Fruit fly (Drosophila melanogaster) whole organism, embryonic: ENCODE measurements around the gene rno.
A peak's percentile ranks its signal among the peaks of the same experiment; 100 is the strongest.

Experiments
- CG10209 ChIP-seq: fragments of 200-800 bp; sonication (Bioruptor generic); optimal IDR thresholded peaks from 3 replicates; lab custom pipeline; 2017; ENCODE audit warnings: missing biosample characterization, mild to moderate bottlenecking, missing genetic modification characterization, missing genetic modification reagents
- CG1024 ChIP-seq: fragments of 200-800 bp; sonication (Bioruptor generic); IDR thresholded peaks from 2 replicates; pipeline ENCODE4 v1.3.6; 2022; ENCODE audit warnings: missing biosample characterization, missing genetic modification characterization
- CG10321 ChIP-seq: fragments of 200-800 bp; sonication (Bioruptor generic); IDR thresholded peaks from 2 replicates; pipeline ENCODE4 v1.3.6; 2022; ENCODE audit warnings: missing biosample characterization, missing genetic modification characterization
- CG10366 ChIP-seq: fragments of 200-800 bp; sonication (Bioruptor generic); IDR thresholded peaks from 2 replicates; pipeline ENCODE4 v1.3.6; 2022; ENCODE audit warnings: missing biosample characterization, missing genetic modification characterization
- CG10979 ChIP-seq: fragments of 200-800 bp; sonication (Bioruptor generic); optimal IDR thresholded peaks from 2 replicates; lab custom pipeline; 2018; ENCODE audit warnings: missing biosample characterization, mild to moderate bottlenecking, missing genetic modification characterization, moderate library complexity
- CG11695 ChIP-seq: fragments of 200-800 bp; sonication (Bioruptor generic); IDR thresholded peaks from 3 replicates; pipeline ENCODE4 v1.3.6; 2022; ENCODE audit warnings: missing biosample characterization, missing genetic modification characterization
- CG11723 ChIP-seq: fragments of 200-800 bp; sonication (Bioruptor generic); optimal IDR thresholded peaks from 2 replicates; lab custom pipeline; 2017; ENCODE audit warnings: missing biosample characterization, mild to moderate bottlenecking, missing genetic modification characterization
- CG13287 ChIP-seq: fragments of 200-800 bp; sonication (Bioruptor generic); IDR thresholded peaks from 2 replicates; pipeline ENCODE4 v1.3.6; 2022; ENCODE audit warnings: missing biosample characterization, missing genetic modification characterization; ENCODE audit not compliant: partially characterized antibody
- CG14014 ChIP-seq: fragments of 200-800 bp; sonication (Bioruptor generic); IDR thresholded peaks from 2 replicates; pipeline ENCODE4 v1.3.6; 2022; ENCODE audit warnings: missing biosample characterization, missing genetic modification characterization
- CG15011 ChIP-seq: fragments of 200-800 bp; sonication (Bioruptor generic); optimal IDR thresholded peaks from 3 replicates; lab custom pipeline; 2018; ENCODE audit warnings: missing biosample characterization, mild to moderate bottlenecking, missing genetic modification characterization
- CG1832 ChIP-seq: fragments of 200-800 bp; sonication (Bioruptor generic); optimal IDR thresholded peaks from 2 replicates; lab custom pipeline; 2017; ENCODE audit warnings: missing biosample characterization, mild to moderate bottlenecking, missing genetic modification characterization, inconsistent platforms
- CG4282 ChIP-seq: fragments of 200-800 bp; sonication (Bioruptor generic); optimal IDR thresholded peaks from 2 replicates; lab custom pipeline; 2016; ENCODE audit warnings: missing biosample characterization, missing genetic modification characterization
- CG43689 ChIP-seq: fragments of 200-800 bp; sonication (Bioruptor generic); IDR thresholded peaks from 2 replicates; pipeline ENCODE4 v1.3.6; 2022; ENCODE audit warnings: missing biosample characterization, missing genetic modification characterization
- CG4404 ChIP-seq: fragments of 200-800 bp; sonication (Bioruptor generic); IDR thresholded peaks from 2 replicates; pipeline ENCODE4 v1.3.6; 2022; ENCODE audit warnings: missing biosample characterization, missing genetic modification characterization
- CG6272 ChIP-seq: fragments of 200-800 bp; sonication (Bioruptor generic); IDR thresholded peaks from 2 replicates; pipeline ENCODE4 v1.3.6; 2022; ENCODE audit warnings: missing biosample characterization, missing genetic modification characterization
- CG6854 ChIP-seq: fragments of 200-800 bp; sonication (Bioruptor generic); optimal IDR thresholded peaks from 3 replicates; lab custom pipeline; 2017; ENCODE audit warnings: missing biosample characterization, mild to moderate bottlenecking, missing genetic modification characterization
- CG7372 ChIP-seq: fragments of 200-800 bp; sonication (Bioruptor generic); IDR thresholded peaks from 2 replicates; pipeline ENCODE4 v1.3.6; 2022; ENCODE audit warnings: missing biosample characterization, missing genetic modification characterization
- CG7745 ChIP-seq: fragments of 200-800 bp; sonication (Bioruptor generic); optimal IDR thresholded peaks from 2 replicates; lab custom pipeline; 2018; ENCODE audit warnings: missing biosample characterization, mild to moderate bottlenecking, missing genetic modification characterization, moderate library complexity
- Chrac-16 ChIP-seq: fragments of 200-800 bp; sonication (Bioruptor generic); optimal IDR thresholded peaks from 3 replicates; lab custom pipeline; 2016; ENCODE audit warnings: missing biosample characterization, missing genetic modification characterization
- Deaf1 ChIP-seq: fragments of 200-800 bp; optimal IDR thresholded peaks from 3 replicates; lab custom pipeline; 2019; ENCODE audit warnings: missing biosample characterization, mild to moderate bottlenecking, missing genetic modification characterization, moderate library complexity
- Dek ChIP-seq: fragments of 200-800 bp; sonication (Bioruptor generic); optimal IDR thresholded peaks from 3 replicates; lab custom pipeline; 2019; ENCODE audit warnings: missing biosample characterization, mild to moderate bottlenecking, missing genetic modification characterization, moderate library complexity
- Doc3 ChIP-seq: fragments of 200-800 bp; sonication (Bioruptor generic); IDR thresholded peaks from 3 replicates; pipeline ENCODE4 v1.3.6; 2022; ENCODE audit warnings: missing biosample characterization, missing genetic modification characterization; ENCODE audit not compliant: partially characterized antibody
- Fer2 ChIP-seq: fragments of 200-800 bp; sonication (Bioruptor generic); optimal IDR thresholded peaks from 2 replicates; lab custom pipeline; 2018; ENCODE audit warnings: missing biosample characterization, mild to moderate bottlenecking, missing genetic modification characterization, moderate library complexity
- HLH3B ChIP-seq: fragments of 200-800 bp; sonication (Bioruptor generic); IDR thresholded peaks from 2 replicates; pipeline ENCODE4 v1.3.6; 2022; ENCODE audit warnings: missing biosample characterization, missing genetic modification characterization
- HmgD ChIP-seq: fragments of 200-800 bp; sonication (Bioruptor generic); optimal IDR thresholded peaks from 3 replicates; lab custom pipeline; 2016; ENCODE audit warnings: missing biosample characterization, missing genetic modification characterization
- Hmr ChIP-seq: fragments of 200-800 bp; sonication (Bioruptor generic); optimal IDR thresholded peaks from 3 replicates; lab custom pipeline; 2017; ENCODE audit warnings: mild to moderate bottlenecking, missing biosample characterization, missing genetic modification reagents, missing genetic modification characterization
- Jarid2 ChIP-seq: fragments of 200-800 bp; sonication (Bioruptor generic); optimal IDR thresholded peaks from 3 replicates; lab custom pipeline; 2017; ENCODE audit warnings: mild to moderate bottlenecking, missing biosample characterization, missing genetic modification reagents, missing genetic modification characterization
- Lpt ChIP-seq: fragments of >200 bp; optimal IDR thresholded peaks from 2 replicates; lab custom pipeline; 2018; ENCODE audit warnings: missing biosample characterization, missing genetic modification characterization
- Myb ChIP-seq: fragments of 200-800 bp; sonication (Bioruptor generic); optimal IDR thresholded peaks from 2 replicates; lab custom pipeline; 2016; ENCODE audit warnings: missing biosample characterization, missing genetic modification characterization
- NK7.1 ChIP-seq: fragments of 200-800 bp; sonication (Bioruptor generic); optimal IDR thresholded peaks from 3 replicates; lab custom pipeline; 2016; ENCODE audit warnings: missing biosample characterization, missing genetic modification characterization
- Sry-β ChIP-seq: fragments of 200-800 bp; sonication (Bioruptor generic); optimal IDR thresholded peaks from 2 replicates; lab custom pipeline; 2018; ENCODE audit warnings: missing biosample characterization, mild to moderate bottlenecking, missing genetic modification characterization, moderate library complexity
- croc ChIP-seq: fragments of 200-800 bp; sonication (Bioruptor generic); conservative IDR thresholded peaks from 3 replicates; pipeline ENCODE4 v1.3.6; 2022; ENCODE audit warnings: missing biosample characterization, missing genetic modification characterization
- dan ChIP-seq: fragments of 200-800 bp; sonication (Bioruptor generic); IDR thresholded peaks from 2 replicates; pipeline ENCODE4 v1.3.6; 2022; ENCODE audit warnings: missing biosample characterization, missing genetic modification characterization
- fd3F ChIP-seq: fragments of 200-800 bp; sonication (Bioruptor generic); optimal IDR thresholded peaks from 2 replicates; lab custom pipeline; 2018; ENCODE audit warnings: missing biosample characterization, mild to moderate bottlenecking, missing genetic modification characterization, moderate library complexity
- fd64A ChIP-seq: fragments of 200-800 bp; sonication (Bioruptor generic); optimal IDR thresholded peaks from 3 replicates; lab custom pipeline; 2018; ENCODE audit warnings: missing biosample characterization, mild to moderate bottlenecking, missing genetic modification characterization
- gsb-n ChIP-seq: fragments of 200-800 bp; sonication (Bioruptor generic); optimal IDR thresholded peaks from 3 replicates; lab custom pipeline; 2018; ENCODE audit warnings: missing biosample characterization, mild to moderate bottlenecking, missing genetic modification characterization
- hb ChIP-seq: fragments of 200-800 bp; sonication (Bioruptor generic); IDR thresholded peaks from 3 replicates; pipeline ENCODE4 v1.3.6; 2022; ENCODE audit warnings: missing biosample characterization, missing genetic modification characterization; ENCODE audit not compliant: partially characterized antibody
- jigr1 ChIP-seq: fragments of 200-800 bp; sonication (Bioruptor generic); IDR thresholded peaks from 3 replicates; pipeline ENCODE4 v1.3.6; 2022; ENCODE audit warnings: missing biosample characterization, missing genetic modification characterization
- ken ChIP-seq: fragments of 200-800 bp; sonication (Bioruptor generic); IDR thresholded peaks from 3 replicates; pipeline ENCODE4 v1.3.6; 2022; ENCODE audit warnings: missing biosample characterization, missing genetic modification characterization
- mirr ChIP-seq: fragments of 200-800 bp; sonication (Bioruptor generic); optimal IDR thresholded peaks from 3 replicates; lab custom pipeline; 2018; ENCODE audit warnings: missing biosample characterization, mild to moderate bottlenecking, missing genetic modification characterization
- prd ChIP-seq, 3 experiments: fragments of >200 bp in 2 of 3; fragments of 200-800 bp in 1 of 3; sonication (Bioruptor generic) in 1 of 3; optimal IDR thresholded peaks in 2 of 3; IDR thresholded peaks in 1 of 3; 2 replicates in 2 of 3; 3 replicates in 1 of 3; pipeline versions ENCODE4 v1.3.6 to Lab custom; 2017 to 2022; ENCODE audit warnings: missing biosample characterization in 1 of 3, missing genetic modification characterization in 1 of 3
- pros ChIP-seq: fragments of 200-800 bp; sonication (Bioruptor generic); optimal IDR thresholded peaks from 3 replicates; lab custom pipeline; 2019; ENCODE audit warnings: missing biosample characterization, mild to moderate bottlenecking, missing genetic modification characterization, moderate library complexity
- slou ChIP-seq: fragments of 200-800 bp; sonication (Bioruptor generic); optimal IDR thresholded peaks from 3 replicates; lab custom pipeline; 2016; ENCODE audit warnings: missing biosample characterization, missing genetic modification characterization
- stwl ChIP-seq: fragments of 200-800 bp; sonication (Bioruptor generic); optimal IDR thresholded peaks from 3 replicates; lab custom pipeline; 2018; ENCODE audit warnings: missing biosample characterization, mild to moderate bottlenecking, missing genetic modification characterization, moderate library complexity
- tll ChIP-seq, 2 experiments: fragments of 200-800 bp in 1 of 2; fragments of >200 bp in 1 of 2; sonication (Bioruptor generic) in 1 of 2; optimal IDR thresholded peaks; 2 replicates each; lab custom pipeline; 2017 to 2019; ENCODE audit warnings: missing biosample characterization in 2 of 2, missing genetic modification characterization in 2 of 2, mild to moderate bottlenecking in 1 of 2, moderate library complexity in 1 of 2
- vnd ChIP-seq: fragments of 200-800 bp; sonication (Bioruptor generic); IDR thresholded peaks from 3 replicates; pipeline ENCODE4 v1.3.6; 2022; ENCODE audit warnings: missing biosample characterization, missing genetic modification characterization; ENCODE audit not compliant: partially characterized antibody
- zen ChIP-seq: fragments of 200-800 bp; sonication (Bioruptor generic); optimal IDR thresholded peaks from 3 replicates; lab custom pipeline; 2018; ENCODE audit warnings: missing biosample characterization, mild to moderate bottlenecking, missing genetic modification characterization, moderate library complexity

Gene rno

DNA sequence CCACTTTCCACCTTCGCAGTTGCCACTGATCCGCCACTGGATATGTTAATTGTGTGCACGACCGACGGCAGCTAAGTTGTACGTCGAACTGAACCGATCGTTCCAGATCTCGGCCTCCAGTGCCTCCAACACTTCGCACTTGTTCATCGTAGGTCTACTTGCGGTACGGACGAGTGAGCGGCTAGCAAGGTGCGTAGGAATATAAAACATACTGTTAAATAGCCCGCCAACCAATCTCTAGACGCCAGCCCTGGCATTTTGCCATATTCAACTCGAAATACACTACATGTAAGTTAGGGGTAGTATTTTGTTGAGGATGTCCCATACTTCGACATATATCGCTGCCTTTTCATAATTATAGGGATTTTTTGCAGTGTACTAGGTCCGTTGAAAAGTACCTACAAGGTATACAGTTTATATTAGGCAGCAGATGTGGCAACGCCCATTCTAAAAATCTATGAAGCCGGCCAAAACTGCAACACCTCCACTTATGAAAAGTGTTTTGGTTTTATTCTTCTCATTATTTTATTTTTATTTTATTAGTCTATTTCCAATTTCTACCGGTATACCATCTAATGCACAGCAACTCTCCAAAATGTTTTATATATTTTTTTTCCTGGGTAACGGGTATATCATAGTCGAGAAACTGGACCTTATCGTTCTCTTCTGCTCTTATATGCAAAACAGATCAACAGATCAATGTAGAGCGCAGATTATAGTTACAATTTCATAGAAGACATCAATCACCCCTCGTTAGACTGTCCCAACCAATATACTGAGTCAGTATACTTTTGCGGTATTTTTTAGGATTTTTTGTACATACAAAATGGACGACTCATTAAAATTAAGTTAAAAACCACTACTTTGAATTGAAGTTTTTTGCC, 23.7 kb upstream of the rno start, which contains the start of the genes pyx and CG33229 (continued):
- TF ChIP-seq CG6272 (GFP tag; lab: Robert Waterston, UW) (peak; percentile 77), Hmr (peak; percentile 80), Doc3 (GFP tag; lab: Robert Waterston, UW) (no peak), CG11723 (GFP tag; lab: Kevin White, UChicago) (peak; percentile 62), croc (GFP tag; lab: Robert Waterston, UW) (peak; percentile 56; the same call in 1 of the 3 replicates), vnd (GFP tag; lab: Robert Waterston, UW) (no peak), CG43689 (GFP tag; lab: Robert Waterston, UW) (peak; percentile 60), CG4282 (GFP tag; lab: Kevin White, UChicago) (no peak), ken (GFP tag; lab: Robert Waterston, UW) (peak; percentile 62), Sry-β (GFP tag; lab: Kevin White, UChicago) (no peak), CG15011 (GFP tag; lab: Kevin White, UChicago) (peak; percentile 57), Deaf1 (tag; lab: Kevin White, UChicago) (peak; percentile 40), hb (GFP tag; lab: Robert Waterston, UW) (no peak), stwl (tag; lab: Kevin White, UChicago) (peak; percentile 2), HmgD (GFP tag; lab: Kevin White, UChicago) (no peak), slou (GFP tag; lab: Kevin White, UChicago) (peak; percentile 76), jigr1 (0 out of 3 replicates have a peak, but pooled peaks have one; percentile 40), CG1024 (GFP tag; lab: Robert Waterston, UW) (peak; percentile 55; the same call in 1 of the 2 replicates), CG1832 (GFP tag; lab: Kevin White, UChicago) (no peak), CG7745 (tag; lab: Kevin White, UChicago) (no peak), Jarid2 (peak; percentile 27), CG10321 (GFP tag; lab: Robert Waterston, UW) (peak; percentile 5; the same call in 1 of the 2 replicates), Fer2 (tag; lab: Kevin White, UChicago) (peak; percentile 76), Chrac-16 (GFP tag; lab: Kevin White, UChicago) (peak; percentile 89), Lpt (no peak), dan (0 out of 2 replicates have a peak, but pooled peaks have one; percentile 14), prd (optimal IDR thresholded peaks at IDR 0.05; lab: Kevin White, UChicago) (no peak), prd (GFP tag; IDR thresholded peaks at IDR 0.05; lab: Robert Waterston, UW) (peak; percentile 83), CG14014 (peak; percentile 80), gsb-n (no peak), Dek (tag; lab: Kevin White, UChicago) (peak; percentile 92), NK7.1 (GFP tag; lab: Kevin White, UChicago) (peak; percentile 45), CG4404 (GFP tag; lab: Robert Waterston, UW) (peak; percentile 80), fd64A (GFP tag; lab: Kevin White, UChicago) (no peak), zen (tag; lab: Kevin White, UChicago) (peak; percentile 77), CG10209 (GFP tag; lab: Kevin White, UChicago) (peak; percentile 85), CG10979 (peak; percentile 73), fd3F (GFP tag; lab: Kevin White, UChicago) (peak; percentile 81), CG13287 (peak; percentile 28; the same call in 1 of the 2 replicates), CG6854 (peak; percentile 19), pros (GFP tag; lab: Kevin White, UChicago) (no peak), CG7372 (GFP tag; lab: Robert Waterston, UW) (peak; percentile 87), mirr (GFP tag; lab: Kevin White, UChicago) (peak; percentile 64), Myb (peak; percentile 59), HLH3B (peak; percentile 77; the same call in 1 of the 2 replicates), tll (GFP tag; optimal IDR thresholded peaks at IDR 0.05; lab: Kevin White, UChicago) (no peak), CG11695 (GFP tag; lab: Robert Waterston, UW) (peak; percentile 69; the same call in 1 of the 3 replicates), CG10366 (GFP tag; lab: Robert Waterston, UW) (peak; percentile 80)
